Worm (Caenorhabditis elegans) whole organism, early embryonic: Measurements from ENCODE around the gene F11A5.18.

Experiments used
- B0310.2 ChIP-seq: sonication (generic microtip); optimal IDR thresholded peaks from 2 replicates; lab custom pipeline; 2016; ENCODE audit warnings: mild to moderate bottlenecking, missing genetic modification characterization, missing compliant biosample characterization
- F13C5.2 ChIP-seq: sonication (generic microtip); optimal IDR thresholded peaks from 2 replicates; lab custom pipeline; 2017; ENCODE audit warnings: mild to moderate bottlenecking, missing genetic modification characterization, inconsistent platforms, missing compliant biosample characterization
- aly-1 ChIP-seq: sonication (generic microtip); optimal IDR thresholded peaks from 2 replicates; lab custom pipeline; 2016; ENCODE audit warnings: missing genetic modification characterization, missing compliant biosample characterization
- ama-1 ChIP-seq: fragments of 150-350 bp; optimal IDR thresholded peaks from 2 replicates; lab custom pipeline; 2014
- ceh-13 ChIP-seq: fragments of 200-800 bp; sonication (Bioruptor generic); optimal IDR thresholded peaks from 2 replicates; lab custom pipeline; 2018; ENCODE audit warnings: mild to moderate bottlenecking, missing genetic modification characterization, missing compliant biosample characterization
- ceh-36 ChIP-seq: sonication (generic microtip); optimal IDR thresholded peaks from 2 replicates; lab custom pipeline; 2016; ENCODE audit warnings: missing genetic modification characterization, inconsistent platforms, missing compliant biosample characterization
- ets-7 ChIP-seq: sonication (generic microtip); optimal IDR thresholded peaks from 2 replicates; lab custom pipeline; 2016; ENCODE audit warnings: missing genotype, missing genetic modification characterization, missing compliant biosample characterization
- flt-1 ChIP-seq: fragments of 200-800 bp; sonication (Bioruptor generic); IDR thresholded peaks from 2 replicates; pipeline ENCODE4 v1.3.6; 2022; ENCODE audit warnings: missing genetic modification characterization, missing compliant biosample characterization
- hmbx-1 ChIP-seq: sonication (generic microtip); optimal IDR thresholded peaks from 2 replicates; lab custom pipeline; 2016; ENCODE audit warnings: mild to moderate bottlenecking, missing genetic modification characterization, missing compliant biosample characterization
- hmg-4 ChIP-seq: fragments of 200-800 bp; sonication (Bioruptor generic); optimal IDR thresholded peaks from 2 replicates; lab custom pipeline; 2018; ENCODE audit warnings: mild to moderate bottlenecking, missing genetic modification characterization, missing compliant biosample characterization
- hnd-1 ChIP-seq: sonication (generic microtip); optimal IDR thresholded peaks from 2 replicates; lab custom pipeline; 2016; ENCODE audit warnings: missing genetic modification characterization, missing compliant biosample characterization
- pes-1 ChIP-seq: fragments of 200-800 bp; sonication (Bioruptor generic); IDR thresholded peaks from 2 replicates; pipeline ENCODE4 v1.3.6; 2022; ENCODE audit warnings: missing genetic modification reagents, missing genetic modification characterization, missing compliant biosample characterization
- scrt-1 ChIP-seq: fragments of 200-800 bp; sonication (Bioruptor generic); IDR thresholded peaks from 2 replicates; pipeline ENCODE4 v1.3.6; 2022; ENCODE audit warnings: missing genetic modification characterization, missing compliant biosample characterization
- sea-1 ChIP-seq: fragments of 200-800 bp; sonication (Bioruptor generic); conservative IDR thresholded peaks from 2 replicates; pipeline ENCODE4 v1.3.6; 2022; ENCODE audit warnings: missing genetic modification characterization, missing compliant biosample characterization
- tbx-11 ChIP-seq: fragments of 200-800 bp; sonication (Bioruptor generic); IDR thresholded peaks from 2 replicates; pipeline ENCODE4 v1.3.6; 2022; ENCODE audit warnings: missing genetic modification characterization, missing compliant biosample characterization
- tbx-37 ChIP-seq: fragments of 200-800 bp; sonication (Bioruptor generic); conservative IDR thresholded peaks from 2 replicates; pipeline ENCODE4 v1.3.6; 2022; ENCODE audit warnings: missing genetic modification reagents, missing genetic modification characterization, missing compliant biosample characterization
- tra-4 ChIP-seq: sonication (generic microtip); optimal IDR thresholded peaks from 2 replicates; lab custom pipeline; 2017; ENCODE audit warnings: missing genetic modification characterization, missing compliant biosample characterization

Gene F11A5.18

ce11 chrV:16246579-16246978 lies 43.9 kb downstream of the F11A5.18 start, which contains the start of gene srh-95:
TSS of gene srh-95 (plus strand) at chrV:16246879.
- TF ChIP-seq tbx-11 (GFP tag; lab: Robert Waterston, UW) = no peak
- no peak for TF ChIP-seq hmg-4 (GFP tag; lab: Kevin White, UChicago)
- no peak for TF ChIP-seq hnd-1 (tag; lab: Kevin White, UChicago)
- no peak for TF ChIP-seq ceh-36 (tag; lab: Kevin White, UChicago)
- TF ChIP-seq pes-1 (GFP tag; lab: Robert Waterston, UW) = no peak
- TF ChIP-seq hmbx-1 (tag; lab: Kevin White, UChicago) = no peak
- no peak for TF ChIP-seq flt-1 (GFP tag; lab: Robert Waterston, UW)
- no peak for TF ChIP-seq aly-1 (tag; lab: Kevin White, UChicago)

- TF ChIP-seq hmbx-1 (tag; lab: Kevin White, UChicago) = no peak
- no peak for TF ChIP-seq ama-1 (lab: Kevin White, UChicago)
- TF ChIP-seq scrt-1 (GFP tag; lab: Robert Waterston, UW) = no peak
- TF ChIP-seq flt-1 (GFP tag; lab: Robert Waterston, UW) = no peak
- TF ChIP-seq ceh-13 (GFP tag; lab: Kevin White, UChicago) = no peak
- TF ChIP-seq ets-7 (tag; lab: Kevin White, UChicago) = no peak
- TF ChIP-seq B0310.2 (tag; lab: Kevin White, UChicago) = no peak
- no peak for TF ChIP-seq pes-1 (GFP tag; lab: Robert Waterston, UW)
- no peak for TF ChIP-seq tbx-11 (GFP tag; lab: Robert Waterston, UW)
- TF ChIP-seq hnd-1 (tag; lab: Kevin White, UChicago) = no peak
- TF ChIP-seq tbx-37 (GFP tag; lab: Robert Waterston, UW) = no peak
- TF ChIP-seq tra-4 (tag; lab: Kevin White, UChicago) = no peak
- TF ChIP-seq ceh-36 (tag; lab: Kevin White, UChicago) = no peak
Observed at ce11 chrV:16249105-16249504, 46.4 kb downstream of the F11A5.18 start.

DNA sequence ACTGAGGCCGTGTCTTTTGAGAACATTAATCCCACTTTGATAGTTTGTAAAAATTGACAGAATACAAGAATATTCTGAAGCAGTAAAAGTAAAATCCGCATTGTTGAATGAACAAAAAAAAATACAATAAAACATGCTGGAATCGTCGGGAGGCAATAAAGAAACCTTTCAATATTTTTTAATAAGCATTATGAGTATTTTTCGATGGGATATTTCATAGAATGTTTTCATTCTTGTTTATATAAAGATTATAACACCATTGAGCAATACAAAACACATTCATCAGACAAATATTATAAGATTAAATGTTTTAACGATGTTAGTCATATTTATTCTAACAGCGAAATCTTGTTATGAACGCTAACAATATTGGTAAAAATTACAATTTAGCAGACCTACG lies 51.0 kb downstream of the F11A5.18 start, which contains the start of gene gcy-20:
Gene gcy-20 (minus strand): TSS at position 101 of the 400 bp plus-strand sequence.
- TF ChIP-seq ets-7 (tag; lab: Kevin White, UChicago) (no peak), hnd-1 (tag; lab: Kevin White, UChicago) (no peak), aly-1 (tag; lab: Kevin White, UChicago) (no peak), tbx-11 (GFP tag; lab: Robert Waterston, UW) (no peak), scrt-1 (GFP tag; lab: Robert Waterston, UW) (no peak), pes-1 (GFP tag; lab: Robert Waterston, UW) (no peak), flt-1 (GFP tag; lab: Robert Waterston, UW) (no peak), B0310.2 (tag; lab: Kevin White, UChicago) (no peak), ceh-13 (GFP tag; lab: Kevin White, UChicago) (no peak), hmg-4 (GFP tag; lab: Kevin White, UChicago) (no peak), hmbx-1 (tag; lab: Kevin White, UChicago) (no peak), ama-1 (lab: Kevin White, UChicago) (no peak), sea-1 (GFP tag; lab: Robert Waterston, UW) (no peak), F13C5.2 (tag; lab: Kevin White, UChicago) (no peak), ceh-36 (tag; lab: Kevin White, UChicago) (no peak), tbx-37 (GFP tag; lab: Robert Waterston, UW) (no peak), tra-4 (tag; lab: Kevin White, UChicago) (no peak)
